Fruit fly (Drosophila melanogaster): ENCODE data around the gene RpS13.
A peak's percentile ranks its signal among the peaks of the same experiment; 100 is the strongest.

The RpS13 gene

DNA sequence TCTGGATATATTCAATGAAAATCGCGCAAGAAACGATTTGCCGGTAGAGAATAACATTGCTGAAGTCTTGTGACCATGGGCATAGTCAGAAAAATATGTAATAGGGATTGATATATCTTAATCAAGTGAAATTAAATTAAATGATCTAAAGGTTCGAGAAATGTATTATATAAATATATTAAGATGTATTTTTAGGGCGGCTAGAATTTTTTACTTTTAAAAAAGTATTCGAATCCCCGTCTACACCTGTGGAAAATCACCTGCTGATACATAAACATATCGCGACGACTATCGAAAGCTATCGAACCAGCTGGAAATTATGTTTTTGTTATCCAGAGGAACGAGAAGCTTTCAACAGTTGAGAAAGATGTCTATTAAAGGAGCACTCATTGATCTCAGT, 12.3 kb upstream of the RpS13 start, which contains the start of the genes CG13390 and CG17294 (continued):
- TF ChIP-seq CG18764 (GFP tag; optimal IDR thresholded peaks at IDR 0.05) (peak; percentile 99), Camta (GFP tag; optimal IDR thresholded peaks at IDR 0.05) (peak; percentile 96), Dfd (GFP tag; optimal IDR thresholded peaks at IDR 0.05) (no peak), sna (GFP tag; IDR thresholded peaks at IDR 0.05; ENCODE audit: partially characterized antibody) (peak; percentile 83), ttk (GFP tag; IDR thresholded peaks at IDR 0.05) (peak; percentile 99), CrebB (tag; optimal IDR thresholded peaks at IDR 0.05) (peak; percentile 99), Side (GFP tag; optimal IDR thresholded peaks at IDR 0.05) (peak; percentile 93), Sry-δ (GFP tag; optimal IDR thresholded peaks at IDR 0.05) (peak; percentile 63), CG18599 (GFP tag; optimal IDR thresholded peaks at IDR 0.05) (peak; percentile 100), CG14441 (GFP tag; IDR thresholded peaks at IDR 0.05) (peak; percentile 100), NC2β (GFP tag; optimal IDR thresholded peaks at IDR 0.05) (peak; percentile 90), hkb (optimal IDR thresholded peaks at IDR 0.05) (no peak), hkb (GFP tag; IDR thresholded peaks at IDR 0.05) (peak; percentile 100), Atf3 (GFP tag; optimal IDR thresholded peaks at IDR 0.05) (peak; percentile 92), Antp (GFP tag; optimal IDR thresholded peaks at IDR 0.05) (peak; percentile 82), PHDP (tag; optimal IDR thresholded peaks at IDR 0.05) (peak; percentile 100), vnd (GFP tag; IDR thresholded peaks at IDR 0.05; ENCODE audit: partially characterized antibody) (peak; percentile 63), Fer2 (tag; optimal IDR thresholded peaks at IDR 0.05) (peak; percentile 100), lab (GFP tag; optimal IDR thresholded peaks at IDR 0.05) (peak; percentile 100), ind (GFP tag; optimal IDR thresholded peaks at IDR 0.05) (peak; percentile 99), CG11247 (GFP tag; IDR thresholded peaks at IDR 0.05) (peak; percentile 99), Dek (tag; optimal IDR thresholded peaks at IDR 0.05) (peak; percentile 100), CG6175 (GFP tag; IDR thresholded peaks at IDR 0.05) (peak; percentile 99), nerfin-1 (tag; optimal IDR thresholded peaks at IDR 0.05) (peak; percentile 99), CG10267 (tag; optimal IDR thresholded peaks at IDR 0.05) (peak; percentile 98), CG8388 (GFP tag; optimal IDR thresholded peaks at IDR 0.05) (peak; percentile 99), twi (tag; optimal IDR thresholded peaks at IDR 0.05) (peak; percentile 99), CG3726 (GFP tag; IDR thresholded peaks at IDR 0.05) (peak; percentile 99), knrl (GFP tag; IDR thresholded peaks at IDR 0.05; ENCODE audit: partially characterized antibody) (peak; percentile 76), BtbVII (GFP tag; optimal IDR thresholded peaks at IDR 0.05) (peak; percentile 100), gsb (GFP tag; IDR thresholded peaks at IDR 0.05) (peak; percentile 99), CG5953 (GFP tag; IDR thresholded peaks at IDR 0.05) (peak; percentile 99), CG6689 (GFP tag; IDR thresholded peaks at IDR 0.05) (peak; percentile 99), zen2 (GFP tag; IDR thresholded peaks at IDR 0.05; ENCODE audit: partially characterized antibody) (peak; percentile 72; the same call in 2 of the 3 replicates), dysf (GFP tag; IDR thresholded peaks at IDR 0.05) (peak; percentile 100), CG17568 (GFP tag; optimal IDR thresholded peaks at IDR 0.05) (peak; percentile 99), CG7556 (GFP tag; optimal IDR thresholded peaks at IDR 0.05) (peak; percentile 99), Dad (GFP tag; optimal IDR thresholded peaks at IDR 0.05) (peak; percentile 91), Tbp (GFP tag; optimal IDR thresholded peaks at IDR 0.05) (no peak), esg (GFP tag; conservative IDR thresholded peaks at IDR 0.05) (peak; percentile 100), Dp (GFP tag; optimal IDR thresholded peaks at IDR 0.05) (peak; percentile 54), Elba2 (GFP tag; optimal IDR thresholded peaks at IDR 0.05) (peak; percentile 82), CG6654 (GFP tag; optimal IDR thresholded peaks at IDR 0.05) (peak; percentile 93), crc (GFP tag; optimal IDR thresholded peaks at IDR 0.05) (peak; percentile 90), CG6683 (GFP tag; optimal IDR thresholded peaks at IDR 0.05) (peak; percentile 99), luna (GFP tag; optimal IDR thresholded peaks at IDR 0.05) (peak; percentile 86), CG6791 (GFP tag; IDR thresholded peaks at IDR 0.05; ENCODE audit: partially characterized antibody) (peak; percentile 64), Ravus (GFP tag; IDR thresholded peaks at IDR 0.05) (peak; percentile 99), gfzf (GFP tag; optimal IDR thresholded peaks at IDR 0.05) (no peak), CG7963 (GFP tag; IDR thresholded peaks at IDR 0.05; ENCODE audit: partially characterized antibody) (peak; percentile 58), CG4820 (GFP tag; optimal IDR thresholded peaks at IDR 0.05) (peak; percentile 98)

Measured in whole organism, embryonic.